Fruit fly (Drosophila melanogaster): ENCODE data around the gene CG14238.

Gene CG14238

dm6 chr3R:26442609-26443180 is 15.4 kb upstream of the CG14238 start:
- TF ChIP-seq psq (optimal IDR thresholded peaks at IDR 0.05) (no peak), ttk (optimal IDR thresholded peaks at IDR 0.05) (no peak), h (optimal IDR thresholded peaks at IDR 0.05) (no peak), insv (optimal IDR thresholded peaks at IDR 0.05) (no peak), Sin3A (optimal IDR thresholded peaks at IDR 0.05) (no peak), Myc (optimal IDR thresholded peaks at IDR 0.05) (no peak)

DNA sequence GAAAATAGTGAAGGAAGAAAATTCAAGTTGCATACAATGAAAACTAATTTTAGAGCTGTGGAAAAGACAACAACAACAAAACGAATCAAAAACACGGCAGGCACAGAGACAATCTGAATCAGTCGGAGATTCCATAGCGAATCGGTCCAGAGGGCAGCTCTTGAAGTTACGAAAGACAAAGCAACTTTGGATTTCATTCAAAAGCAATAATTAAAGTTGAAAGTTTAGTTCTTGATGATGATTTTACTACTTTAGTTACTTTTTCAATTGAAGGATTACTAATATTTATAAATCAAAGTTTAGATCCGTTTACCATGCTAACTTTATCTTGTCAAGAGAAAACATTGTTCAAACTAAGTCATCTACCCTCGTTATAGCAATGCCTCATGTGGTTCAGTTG is 14.7 kb upstream of the CG14238 start:
- TF ChIP-seq ttk (optimal IDR thresholded peaks at IDR 0.05) (no peak), Sin3A (optimal IDR thresholded peaks at IDR 0.05) (no peak), Myc (optimal IDR thresholded peaks at IDR 0.05) (no peak), insv (optimal IDR thresholded peaks at IDR 0.05) (no peak), h (optimal IDR thresholded peaks at IDR 0.05) (no peak), psq (optimal IDR thresholded peaks at IDR 0.05) (no peak)

dm6 chr3R:26443875-26444511 is 14.1 kb upstream of the CG14238 start:
- TF ChIP-seq Myc (optimal IDR thresholded peaks at IDR 0.05) (no peak), insv (optimal IDR thresholded peaks at IDR 0.05) (no peak), Sin3A (optimal IDR thresholded peaks at IDR 0.05) (no peak), ttk (optimal IDR thresholded peaks at IDR 0.05) (no peak), psq (optimal IDR thresholded peaks at IDR 0.05) (no peak), h (optimal IDR thresholded peaks at IDR 0.05) (no peak)

DNA sequence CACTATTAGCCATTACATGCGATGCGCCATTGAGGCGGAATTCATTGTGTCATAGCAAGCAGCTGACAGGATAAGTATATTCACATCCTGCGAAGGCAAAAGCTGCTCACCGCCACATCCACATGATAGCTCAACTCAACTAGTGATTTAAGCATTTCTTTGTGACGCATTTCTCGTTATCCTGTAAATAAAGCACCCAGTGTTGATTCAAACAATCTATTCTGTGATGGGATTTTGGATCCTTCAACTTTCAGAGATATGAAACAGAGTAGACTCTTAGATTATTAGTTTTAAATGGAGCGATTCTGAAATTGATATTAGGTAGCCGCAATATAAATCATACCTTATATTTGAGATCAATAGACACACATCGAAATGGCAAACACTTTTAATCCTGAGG is 9.3 kb upstream of the CG14238 start, which contains the start of gene Hex-t1:
TSS of gene Hex-t1 (plus strand) at position 301 of the 400 bp plus-strand sequence.
- TF ChIP-seq insv (optimal IDR thresholded peaks at IDR 0.05) = no peak
- TF ChIP-seq h (optimal IDR thresholded peaks at IDR 0.05) = no peak
- no peak for TF ChIP-seq Sin3A (optimal IDR thresholded peaks at IDR 0.05)
- no peak for TF ChIP-seq ttk (optimal IDR thresholded peaks at IDR 0.05)
- no peak for TF ChIP-seq Myc (optimal IDR thresholded peaks at IDR 0.05)
- TF ChIP-seq psq (optimal IDR thresholded peaks at IDR 0.05) = no peak

DNA sequence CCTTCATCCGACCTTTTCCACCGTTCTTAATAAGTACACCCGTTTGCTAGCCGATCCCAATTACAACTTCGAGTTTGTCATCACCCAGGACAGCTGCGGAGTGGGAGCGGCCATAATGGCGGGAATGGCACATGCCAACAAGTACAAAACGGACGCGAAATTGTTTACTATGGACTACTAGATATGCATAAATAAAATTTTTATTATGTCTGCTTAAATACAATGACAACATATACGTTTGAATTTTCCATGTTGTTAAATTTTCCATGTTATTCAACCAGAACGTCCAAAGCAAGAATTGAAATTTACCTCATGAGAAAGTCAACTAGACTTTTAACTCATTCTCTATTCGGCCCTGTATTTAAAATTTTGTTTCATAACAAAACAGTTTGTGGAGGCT is 7.7 kb upstream of the CG14238 start, which contains the start of gene Hex-t2:
TSS of gene Hex-t2 (plus strand) at position 301 of the 400 bp plus-strand sequence.
- TF ChIP-seq Myc (optimal IDR thresholded peaks at IDR 0.05) (no peak), ttk (optimal IDR thresholded peaks at IDR 0.05) (no peak), psq (optimal IDR thresholded peaks at IDR 0.05) (no peak), insv (optimal IDR thresholded peaks at IDR 0.05) (no peak), Sin3A (optimal IDR thresholded peaks at IDR 0.05) (no peak), h (optimal IDR thresholded peaks at IDR 0.05) (no peak)

DNA sequence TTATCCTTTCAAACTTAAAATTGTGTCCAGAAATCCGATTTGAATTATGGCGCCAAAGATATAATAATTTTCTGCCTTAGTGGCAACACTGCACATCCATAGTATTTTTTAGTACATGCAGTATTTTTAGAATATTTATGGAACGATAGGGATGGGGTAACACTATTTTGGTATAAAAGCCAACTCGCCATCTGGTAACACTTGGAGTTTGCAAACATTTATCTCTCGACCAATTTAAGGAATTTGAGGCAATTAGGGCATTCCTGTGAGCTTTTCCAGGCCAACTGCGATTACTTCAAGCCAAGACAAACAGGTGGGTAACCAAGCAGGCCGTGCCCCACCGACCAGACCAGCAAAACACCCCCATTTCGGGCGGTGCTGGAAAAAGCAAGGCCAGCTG is 5.7 kb upstream of the CG14238 start, which contains the start of gene CG5447:
TSS of gene CG5447 (plus strand) at position 190 of the 400 bp plus-strand sequence.
- no peak for TF ChIP-seq Sin3A (optimal IDR thresholded peaks at IDR 0.05)
- no peak for TF ChIP-seq psq (optimal IDR thresholded peaks at IDR 0.05)
- no peak for TF ChIP-seq ttk (optimal IDR thresholded peaks at IDR 0.05)
- no peak for TF ChIP-seq insv (optimal IDR thresholded peaks at IDR 0.05)

DNA sequence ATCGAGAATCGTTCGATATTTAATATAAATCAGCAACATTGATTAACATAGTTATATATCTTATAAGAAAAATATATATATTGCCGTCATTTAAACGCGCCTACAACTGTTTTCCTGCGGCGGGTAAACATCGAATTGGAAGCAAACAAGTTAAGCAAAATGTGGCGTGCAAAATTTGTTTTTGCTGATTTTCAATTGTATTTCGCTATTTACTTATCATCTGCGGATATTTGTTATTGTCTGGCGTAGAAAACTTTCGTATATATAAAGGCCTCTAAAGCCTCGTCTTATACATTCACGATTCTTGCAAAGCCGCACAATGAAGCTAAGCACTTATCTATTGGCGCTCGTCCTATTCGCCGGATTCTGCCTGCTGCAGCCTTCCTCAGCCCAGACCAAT is 3.6 kb upstream of the CG14238 start, which contains the start of gene CG43117:
TSS of gene CG43117 (plus strand) at position 301 of the 400 bp plus-strand sequence.
- TF ChIP-seq ttk (optimal IDR thresholded peaks at IDR 0.05) = no peak
- TF ChIP-seq insv (optimal IDR thresholded peaks at IDR 0.05) = no peak
- no peak for TF ChIP-seq Myc (optimal IDR thresholded peaks at IDR 0.05)
- no peak for TF ChIP-seq h (optimal IDR thresholded peaks at IDR 0.05)
- no peak for TF ChIP-seq psq (optimal IDR thresholded peaks at IDR 0.05)
- no peak for TF ChIP-seq Sin3A (optimal IDR thresholded peaks at IDR 0.05)

DNA sequence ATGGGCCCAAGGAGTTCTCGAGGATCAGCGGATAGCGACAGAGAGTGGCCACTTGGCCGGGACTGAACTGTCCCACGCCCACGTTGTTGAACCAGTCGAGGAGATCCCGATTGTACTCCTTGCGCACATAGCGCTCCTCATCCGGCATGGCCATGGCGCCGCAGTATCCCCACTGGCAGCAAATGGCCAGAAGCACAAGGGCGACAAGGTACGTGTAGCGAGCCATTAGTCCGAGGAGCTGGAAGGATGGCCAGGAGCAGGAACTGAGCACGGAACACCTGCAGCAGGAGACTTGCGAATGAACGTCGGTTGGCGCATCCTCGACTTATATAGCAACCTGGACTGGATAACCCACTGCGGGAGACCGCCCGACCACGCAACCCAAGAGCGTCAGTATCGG is 2.2 kb upstream of the CG14238 start, which contains the start of gene Pdf:
TSS of gene Pdf (minus strand) at position 304 of the 400 bp plus-strand sequence.
- TF ChIP-seq h (optimal IDR thresholded peaks at IDR 0.05) = no peak
- TF ChIP-seq insv (optimal IDR thresholded peaks at IDR 0.05) = no peak
- TF ChIP-seq ttk (optimal IDR thresholded peaks at IDR 0.05) = no peak
- TF ChIP-seq Myc (optimal IDR thresholded peaks at IDR 0.05) = no peak
- TF ChIP-seq Sin3A (optimal IDR thresholded peaks at IDR 0.05) = no peak
- TF ChIP-seq psq (optimal IDR thresholded peaks at IDR 0.05) = no peak

DNA sequence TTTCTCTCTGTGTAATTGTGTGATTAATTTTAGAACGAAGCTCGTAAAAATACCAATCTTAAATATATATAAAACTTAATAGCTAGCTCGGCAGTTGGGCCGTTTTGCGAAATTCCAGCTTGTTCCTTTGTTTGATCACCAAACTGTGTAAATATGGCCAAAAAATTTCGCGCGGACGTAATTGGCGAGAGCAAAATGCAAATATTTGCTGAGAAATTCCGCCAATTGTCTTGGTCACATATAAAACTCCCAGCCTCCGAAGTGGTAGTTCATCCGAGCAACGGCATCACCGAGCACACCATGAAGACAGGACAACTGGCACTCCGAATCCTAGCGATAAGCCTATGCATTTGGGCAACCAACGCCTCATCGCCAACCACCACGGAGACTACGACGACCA is 1.5 kb upstream of the CG14238 start, which contains the start of gene CG14237:
TSS of gene CG14237 (plus strand) at position 301 of the 400 bp plus-strand sequence.
- TF ChIP-seq ttk (optimal IDR thresholded peaks at IDR 0.05) = no peak
- TF ChIP-seq h (optimal IDR thresholded peaks at IDR 0.05) = no peak
- TF ChIP-seq insv (optimal IDR thresholded peaks at IDR 0.05) = no peak
- no peak for TF ChIP-seq Sin3A (optimal IDR thresholded peaks at IDR 0.05)
- TF ChIP-seq psq (optimal IDR thresholded peaks at IDR 0.05) = no peak
- TF ChIP-seq Myc (optimal IDR thresholded peaks at IDR 0.05) = no peak

- TF ChIP-seq h (optimal IDR thresholded peaks at IDR 0.05) (no peak), Sin3A (optimal IDR thresholded peaks at IDR 0.05) (no peak), Myc (optimal IDR thresholded peaks at IDR 0.05) (no peak), ttk (optimal IDR thresholded peaks at IDR 0.05) (no peak), insv (optimal IDR thresholded peaks at IDR 0.05) (no peak), psq (optimal IDR thresholded peaks at IDR 0.05) (no peak)
These were observed 3.3 kb downstream of the CG14238 start, which contains the start of gene CG5455 for dm6 chr3R:26461226-26461805. TSS of gene CG5455 (plus strand) at chr3R:26461527.

- TF ChIP-seq insv (optimal IDR thresholded peaks at IDR 0.05) (no peak), Myc (optimal IDR thresholded peaks at IDR 0.05) (no peak)
These were observed 4.3 kb downstream of the CG14238 start for dm6 chr3R:26462173-26462959.
